Fruit fly (Drosophila melanogaster) whole organism, larva: ENCODE data around the gene CG12992.

Experiments
- noc ChIP-seq: fragments of 200-800 bp; sonication (Bioruptor generic); optimal IDR thresholded peaks from 3 replicates; lab custom pipeline; 2019; ENCODE audit warnings: missing biosample characterization, mild to moderate bottlenecking, missing genetic modification characterization, moderate library complexity

CG12992 gene

dm6 chrX:17624223-17624982 is 35.7 kb downstream of the CG12992 start:
- TF ChIP-seq noc (tag; lab: Kevin White, UChicago), result no peak

- TF ChIP-seq noc (tag; lab: Kevin White, UChicago), result peak; percentile 97
Measured at dm6 chrX:17624983-17625401, 36.3 kb downstream of the CG12992 start.

- TF ChIP-seq noc (tag; lab: Kevin White, UChicago), result peak; percentile 31
Measured at dm6 chrX:17625833-17626232, 37.2 kb downstream of the CG12992 start.

- peak; percentile 10 for TF ChIP-seq noc (tag; lab: Kevin White, UChicago)
Measured at dm6 chrX:17627090-17627992, 38.7 kb downstream of the CG12992 start, which contains the start of gene stas. stas (minus strand) TSS chrX:17627895.

- TF ChIP-seq noc (tag; lab: Kevin White, UChicago), result no peak
Measured at dm6 chrX:17629317-17629716, 40.7 kb downstream of the CG12992 start, which contains the start of gene CG8326. CG8326 (minus strand) TSS chrX:17629492.

DNA sequence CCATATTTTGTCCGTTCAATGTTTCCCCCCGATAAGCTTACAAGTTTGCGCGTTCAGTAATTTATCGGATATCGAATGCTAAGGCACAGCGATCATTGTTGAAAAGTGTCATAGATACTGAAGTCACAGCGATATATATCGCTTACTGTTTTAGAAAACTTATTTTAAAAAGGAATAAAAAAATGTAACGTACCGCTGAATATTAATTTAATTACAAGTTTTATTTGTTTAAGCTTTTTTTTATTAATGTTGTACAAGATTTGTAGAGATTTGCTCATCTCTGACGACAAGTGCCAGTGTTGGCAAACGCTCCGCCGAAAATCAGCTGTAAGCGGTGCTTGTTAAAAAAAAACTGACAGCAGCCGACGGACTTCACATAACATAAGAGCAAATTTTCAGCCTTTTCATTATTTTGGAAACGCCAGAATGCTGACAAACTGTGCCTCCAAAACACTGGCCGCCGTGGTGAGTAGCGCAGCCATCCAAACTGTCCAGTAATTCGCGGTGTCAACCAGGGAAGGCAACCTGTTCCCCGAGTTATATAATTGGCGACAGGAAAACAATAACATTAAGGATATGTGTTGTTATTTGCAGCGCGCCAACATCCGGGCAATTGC is 43.4 kb downstream of the CG12992 start, which contains the start of the genes corolla and ND-24:
corolla (minus strand) TSS at position 52 of the 617 bp plus-strand sequence.
ND-24 (plus strand) TSS at position 94 of the 617 bp plus-strand sequence.
- TF ChIP-seq noc (tag; lab: Kevin White, UChicago), result peak; percentile 71

- no peak for TF ChIP-seq noc (tag; lab: Kevin White, UChicago)
Measured at dm6 chrX:17636001-17636400, 47.3 kb downstream of the CG12992 start, which contains the start of the genes CG8289 and CG5800. CG8289 (minus strand) TSS chrX:17636044. CG5800 (plus strand) TSS chrX:17636281.

dm6 chrX:17640837-17641236 is 52.2 kb downstream of the CG12992 start:
- no peak for TF ChIP-seq noc (tag; lab: Kevin White, UChicago)
